Worm (Caenorhabditis elegans) whole organism, early embryonic: ENCODE data around the gene sre-38.

Experiments used
- aly-1 ChIP-seq: sonication (generic microtip); optimal IDR thresholded peaks from 2 replicates; lab custom pipeline; 2016; ENCODE audit warnings: missing genetic modification characterization, missing compliant biosample characterization
- ceh-36 ChIP-seq: sonication (generic microtip); optimal IDR thresholded peaks from 2 replicates; lab custom pipeline; 2016; ENCODE audit warnings: missing genetic modification characterization, inconsistent platforms, missing compliant biosample characterization
- pes-1 ChIP-seq: fragments of 200-800 bp; sonication (Bioruptor generic); IDR thresholded peaks from 2 replicates; pipeline ENCODE4 v1.3.6; 2022; ENCODE audit warnings: missing genetic modification reagents, missing genetic modification characterization, missing compliant biosample characterization

Gene sre-38

DNA sequence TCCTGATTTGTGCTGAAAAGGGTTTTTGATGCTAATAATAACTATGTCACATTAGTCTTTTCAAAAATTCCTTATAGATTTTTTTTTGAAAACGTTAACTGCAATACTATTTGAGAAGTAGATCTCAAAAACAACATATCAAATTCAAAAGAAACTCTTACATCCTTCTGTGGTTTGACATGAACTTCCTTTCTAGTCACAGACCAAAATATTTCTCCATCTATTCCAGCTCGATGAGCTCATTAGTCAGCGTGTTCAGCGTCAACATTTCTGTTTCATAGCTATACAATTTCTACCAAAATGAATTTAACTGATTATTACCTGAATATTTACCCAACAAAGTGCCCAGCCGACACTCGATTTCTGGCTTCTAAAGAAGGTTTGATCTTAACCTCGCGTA is 51.3 kb downstream of the sre-38 start, which contains the start of gene srh-67:
Gene srh-67 (plus strand): TSS at position 301 of the 400 bp plus-strand sequence.
- TF ChIP-seq aly-1 (no peak), pes-1 (GFP tag; lab: Robert Waterston, UW) (no peak), ceh-36 (no peak)
